Worm (Caenorhabditis elegans): ENCODE measurements around the gene K06A9.2.

K06A9.2 gene

DNA sequence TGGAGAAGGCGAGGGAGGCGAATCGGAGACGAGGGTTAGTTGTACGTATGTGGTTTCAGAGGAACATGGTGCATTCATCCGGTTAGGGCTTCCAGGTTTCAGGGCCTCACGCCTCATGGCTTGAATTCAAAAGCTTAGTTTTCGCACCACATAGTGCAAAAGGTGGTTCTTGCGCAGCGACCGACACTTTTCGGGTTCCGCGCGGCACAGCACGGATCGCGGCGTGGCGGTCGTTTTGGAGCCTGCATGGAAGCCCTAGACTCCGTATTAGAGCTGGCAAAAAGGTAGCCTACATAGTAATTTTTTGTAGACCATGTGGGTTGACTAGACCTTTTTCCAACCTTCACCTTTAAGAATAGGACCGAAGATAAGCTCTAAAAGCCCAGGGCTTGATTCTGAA is 2.7 kb downstream of the K06A9.2 start:
- TF ChIP-seq snpc-4 (tag; optimal IDR thresholded peaks at IDR 0.05) (no peak), sptf-1 (tag; optimal IDR thresholded peaks at IDR 0.05) (no peak), nhr-76 (tag; optimal IDR thresholded peaks at IDR 0.05) (no peak), nhr-2 (tag; optimal IDR thresholded peaks at IDR 0.05) (no peak), ham-2 (GFP tag; optimal IDR thresholded peaks at IDR 0.05) (no peak), nhr-12 (tag; optimal IDR thresholded peaks at IDR 0.05) (no peak), flh-1 (GFP tag; optimal IDR thresholded peaks at IDR 0.05) (no peak), tbx-8 (GFP tag; optimal IDR thresholded peaks at IDR 0.05) (no peak), nhr-28 (tag; optimal IDR thresholded peaks at IDR 0.05) (no peak), zip-8 (tag; optimal IDR thresholded peaks at IDR 0.05) (no peak), M03D4.4 (tag; optimal IDR thresholded peaks at IDR 0.05) (no peak), bed-3 (GFP tag; optimal IDR thresholded peaks at IDR 0.05) (no peak)

DNA sequence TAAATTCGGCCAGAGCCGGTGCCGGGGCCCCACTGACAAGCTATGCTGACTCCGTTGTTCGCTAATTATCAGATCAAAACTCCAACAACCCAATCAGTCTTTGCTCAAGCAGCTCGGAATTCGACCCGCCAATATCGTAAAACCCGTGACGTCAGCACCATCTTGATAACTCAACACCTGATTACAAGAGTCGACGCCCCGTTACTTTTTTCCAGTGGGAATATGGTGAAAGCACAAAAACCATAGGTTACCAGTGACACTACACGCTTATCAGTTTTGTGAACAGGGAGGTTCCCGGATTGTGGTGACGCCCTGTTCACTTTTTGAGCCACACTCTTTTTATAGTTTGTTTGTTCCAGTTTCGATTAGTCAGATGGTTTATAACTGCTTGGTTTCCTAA is 4.9 kb downstream of the K06A9.2 start:
- TF ChIP-seq elt-1 (tag; optimal IDR thresholded peaks at IDR 0.05; ENCODE audit: borderline replicate concordance, insufficient read depth) (no peak), ceh-39 (tag; optimal IDR thresholded peaks at IDR 0.05) (no peak), bed-3 (GFP tag; optimal IDR thresholded peaks at IDR 0.05) (no peak), mls-2 (tag; optimal IDR thresholded peaks at IDR 0.05) (no peak), unc-62 (GFP tag; optimal IDR thresholded peaks at IDR 0.05) (no peak), ztf-11 (tag; optimal IDR thresholded peaks at IDR 0.05) (no peak), lin-13 (tag; optimal IDR thresholded peaks at IDR 0.05) (no peak)

DNA sequence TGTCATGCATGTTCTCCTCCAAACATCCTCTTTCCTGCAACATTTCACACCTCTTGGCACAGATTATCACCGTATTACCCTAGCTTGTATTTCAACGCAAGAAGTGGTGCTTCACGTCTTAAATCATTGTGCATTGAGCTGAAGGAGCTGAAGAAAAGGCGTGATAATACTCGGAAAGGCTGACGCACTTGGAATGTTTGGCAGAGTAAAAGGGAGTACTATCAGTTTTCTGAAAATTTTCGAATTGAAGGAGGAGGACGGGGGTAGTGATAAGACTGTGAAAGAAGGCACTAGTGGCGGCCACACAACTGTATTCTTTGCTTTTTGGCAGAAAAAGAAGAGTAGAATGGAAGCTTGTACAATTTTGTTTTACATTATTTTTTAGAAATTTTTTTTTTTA is 7.3 kb downstream of the K06A9.2 start:
- TF ChIP-seq lin-13 (tag; optimal IDR thresholded peaks at IDR 0.05) (no peak), ces-1 (GFP tag; optimal IDR thresholded peaks at IDR 0.05) (no peak), unc-62 (GFP tag; optimal IDR thresholded peaks at IDR 0.05) (no peak), tbx-8 (GFP tag; optimal IDR thresholded peaks at IDR 0.05) (no peak), lsy-2 (tag; optimal IDR thresholded peaks at IDR 0.05) (no peak), elt-3 (tag; optimal IDR thresholded peaks at IDR 0.05) (no peak), snpc-4 (tag; optimal IDR thresholded peaks at IDR 0.05) (no peak)

DNA sequence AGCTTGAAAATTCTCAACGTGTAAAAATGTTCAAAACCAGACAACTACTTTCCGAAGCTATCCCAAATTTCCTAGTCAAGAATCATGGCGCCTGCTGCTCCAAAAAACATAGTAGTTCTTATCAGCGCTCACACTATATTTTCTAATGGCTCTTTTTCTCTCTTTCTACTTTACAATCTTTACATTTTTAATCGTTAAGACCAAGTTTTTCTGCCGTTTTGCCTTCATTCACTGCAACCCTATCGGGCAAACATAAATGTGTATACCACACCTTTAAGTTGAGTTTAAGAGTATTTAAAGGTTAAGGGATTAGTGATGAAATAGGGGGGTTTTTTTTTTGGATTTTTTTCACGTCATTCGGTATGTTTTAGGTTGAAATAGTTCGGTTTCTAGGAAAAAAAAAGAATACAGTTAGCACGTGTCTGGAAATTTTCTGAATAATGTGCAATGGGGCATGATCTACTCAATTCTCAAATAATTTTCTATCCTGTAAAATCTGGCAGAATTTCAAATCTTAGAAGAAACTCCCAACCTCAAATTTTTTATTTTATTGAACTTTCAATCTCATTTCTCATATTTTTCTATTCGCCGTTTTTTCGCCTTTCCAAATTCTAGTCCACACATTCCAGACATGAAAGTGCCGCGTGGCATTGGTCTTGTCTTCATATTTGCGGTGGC is 10.9 kb downstream of the K06A9.2 start, which contains the start of gene K06A9.1:
Gene K06A9.1 (plus strand): TSS at position 628 of the 678 bp plus-strand sequence.
- TF ChIP-seq ham-2 (GFP tag; optimal IDR thresholded peaks at IDR 0.05) = no peak
- TF ChIP-seq nhr-28 (tag; optimal IDR thresholded peaks at IDR 0.05) = no peak
- no peak for TF ChIP-seq nhr-237 (tag; optimal IDR thresholded peaks at IDR 0.05)
- no peak for TF ChIP-seq tbx-8 (GFP tag; optimal IDR thresholded peaks at IDR 0.05)
- TF ChIP-seq drap-1 (GFP tag; optimal IDR thresholded peaks at IDR 0.05) = no peak
- no peak for TF ChIP-seq pha-4 (tag; optimal IDR thresholded peaks at IDR 0.05)
- no peak for TF ChIP-seq lsy-2 (tag; optimal IDR thresholded peaks at IDR 0.05)
- TF ChIP-seq mab-5 (tag; optimal IDR thresholded peaks at IDR 0.05) = no peak
- no peak for TF ChIP-seq zip-8 (tag; optimal IDR thresholded peaks at IDR 0.05)
- no peak for TF ChIP-seq unc-120 (tag; optimal IDR thresholded peaks at IDR 0.05; ENCODE audit: poor library complexity, severe bottlenecking)
- TF ChIP-seq elt-3 (tag; optimal IDR thresholded peaks at IDR 0.05) = no peak
- no peak for TF ChIP-seq nhr-2 (tag; optimal IDR thresholded peaks at IDR 0.05)
- TF ChIP-seq mep-1 (tag; optimal IDR thresholded peaks at IDR 0.05) = no peak
- no peak for TF ChIP-seq lin-13 (tag; optimal IDR thresholded peaks at IDR 0.05)
- TF ChIP-seq hlh-1 (tag; optimal IDR thresholded peaks at IDR 0.05) = no peak
- TF ChIP-seq unc-62 (GFP tag; optimal IDR thresholded peaks at IDR 0.05) = no peak

DNA sequence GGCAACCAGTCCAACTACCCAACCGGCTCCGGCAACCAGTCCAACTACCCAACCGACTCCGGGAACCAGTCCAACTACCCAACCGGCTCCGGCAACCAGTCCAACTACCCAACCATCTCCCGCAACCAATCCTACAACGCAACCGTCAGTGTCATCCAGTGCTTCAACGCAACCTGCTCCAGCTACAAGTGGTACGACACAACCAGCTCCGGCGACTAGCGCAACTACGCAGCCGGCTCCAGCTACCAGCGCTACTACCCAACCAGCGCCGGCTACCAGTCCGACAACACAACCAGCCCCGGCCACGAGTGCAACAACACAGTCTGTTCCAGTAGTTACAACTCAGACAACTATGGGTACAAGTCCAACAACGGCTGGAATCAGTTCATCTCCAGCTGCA is 12.9 kb downstream of the K06A9.2 start:
- TF ChIP-seq nhr-237 (tag; optimal IDR thresholded peaks at IDR 0.05) = no peak

DNA sequence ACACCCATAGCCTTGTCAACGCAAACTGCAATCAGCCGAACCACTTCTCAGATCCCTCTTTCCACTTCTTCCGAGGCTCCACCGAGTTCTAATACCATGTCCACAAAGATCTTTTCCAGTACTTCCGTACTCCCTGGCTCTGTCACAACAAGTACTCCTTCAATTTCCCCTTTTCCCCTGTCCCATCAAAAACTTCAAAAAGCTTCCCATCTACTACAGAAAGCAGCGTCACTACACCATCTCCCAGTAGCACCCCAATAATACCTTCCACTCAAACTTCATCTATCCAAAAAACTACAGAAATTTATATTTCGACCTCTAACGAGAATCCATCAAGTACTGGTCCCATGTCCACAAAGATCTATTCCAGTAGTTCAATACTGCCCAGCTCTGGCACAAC is 20.8 kb downstream of the K06A9.2 start:
- TF ChIP-seq elt-1 (tag; optimal IDR thresholded peaks at IDR 0.05; ENCODE audit: borderline replicate concordance, insufficient read depth) (no peak), unc-39 (tag; optimal IDR thresholded peaks at IDR 0.05) (no peak), nhr-237 (tag; optimal IDR thresholded peaks at IDR 0.05) (no peak), lsy-2 (tag; optimal IDR thresholded peaks at IDR 0.05) (no peak), ces-1 (GFP tag; optimal IDR thresholded peaks at IDR 0.05) (no peak), nhr-2 (tag; optimal IDR thresholded peaks at IDR 0.05) (no peak), sem-2 (GFP tag; optimal IDR thresholded peaks at IDR 0.05) (no peak), bed-3 (GFP tag; optimal IDR thresholded peaks at IDR 0.05) (no peak), elt-3 (tag; optimal IDR thresholded peaks at IDR 0.05) (no peak), ceh-43 (GFP tag; optimal IDR thresholded peaks at IDR 0.05) (no peak), ham-2 (GFP tag; optimal IDR thresholded peaks at IDR 0.05) (no peak), mep-1 (tag; optimal IDR thresholded peaks at IDR 0.05) (no peak), lin-32 (GFP tag; optimal IDR thresholded peaks at IDR 0.05) (no peak)

Data from whole organism, mixed stage, embryonic.